Worm (Caenorhabditis elegans) whole organism, L3 larva: ENCODE results near the gene T28C6.10.

Experiments used
- R02D3.7 ChIP-seq: fragments of 150-350 bp; optimal IDR thresholded peaks from 2 replicates; lab custom pipeline; 2014; ENCODE audit warnings: missing biosample characterization, missing genetic modification characterization
- ceh-28 ChIP-seq: fragments of 150-350 bp; optimal IDR thresholded peaks from 2 replicates; lab custom pipeline; 2014; ENCODE audit warnings: missing biosample characterization, missing genetic modification reagents, missing genetic modification characterization
- ceh-82 ChIP-seq: fragments of 150-350 bp; optimal IDR thresholded peaks from 2 replicates; lab custom pipeline; 2014; ENCODE audit warnings: missing biosample characterization, missing genetic modification characterization
- ceh-9 ChIP-seq: sonication (generic microtip); optimal IDR thresholded peaks from 2 replicates; lab custom pipeline; 2018; ENCODE audit warnings: missing biosample characterization, missing genetic modification characterization
- daf-12 ChIP-seq: fragments of 150-350 bp; optimal IDR thresholded peaks from 2 replicates; lab custom pipeline; 2014; ENCODE audit warnings: missing biosample characterization, missing genetic modification reagents, missing genetic modification characterization
- egl-27 ChIP-seq: sonication (generic microtip); optimal IDR thresholded peaks from 4 replicates; lab custom pipeline; 2017; ENCODE audit warnings: missing biosample characterization, missing genetic modification reagents, missing genetic modification characterization
- elt-3 ChIP-seq, 3 experiments: fragments of 150-350 bp in 1 of 3; sonication (generic microtip) in 2 of 3; optimal IDR thresholded peaks; 2 replicates in 2 of 3; 4 replicates in 1 of 3; lab custom pipeline; 2014 to 2017; ENCODE audit warnings: missing biosample characterization in 3 of 3, missing genetic modification characterization in 3 of 3
- fkh-10 ChIP-seq: sonication (generic microtip); optimal IDR thresholded peaks from 2 replicates; lab custom pipeline; 2017; ENCODE audit warnings: missing biosample characterization, missing genetic modification reagents, missing genetic modification characterization
- fkh-2 ChIP-seq: fragments of 150-350 bp; optimal IDR thresholded peaks from 2 replicates; lab custom pipeline; 2014; ENCODE audit warnings: missing biosample characterization, missing genetic modification reagents, missing genetic modification characterization
- fos-1 ChIP-seq: fragments of 150-350 bp; optimal IDR thresholded peaks from 2 replicates; lab custom pipeline; 2014; ENCODE audit warnings: missing biosample characterization, missing genetic modification characterization
- hmg-11 ChIP-seq: sonication (generic microtip); optimal IDR thresholded peaks from 2 replicates; lab custom pipeline; 2016; ENCODE audit warnings: missing genetic modification characterization, missing compliant biosample characterization
- jun-1 ChIP-seq: fragments of 150-350 bp; optimal IDR thresholded peaks from 2 replicates; lab custom pipeline; 2014; ENCODE audit warnings: missing biosample characterization, missing genetic modification reagents, missing genetic modification characterization
- lin-39 ChIP-seq: fragments of 150-350 bp; optimal IDR thresholded peaks from 2 replicates; lab custom pipeline; 2018; ENCODE audit warnings: missing biosample characterization, missing genetic modification reagents, missing genetic modification characterization
- lsy-12 ChIP-seq: sonication (generic microtip); optimal IDR thresholded peaks from 2 replicates; lab custom pipeline; 2016; ENCODE audit warnings: mild to moderate bottlenecking, missing genetic modification characterization, missing compliant biosample characterization
- mml-1 ChIP-seq: fragments of 150-350 bp; sonication (generic microtip); optimal IDR thresholded peaks from 3 replicates; lab custom pipeline; 2014; ENCODE audit warnings: missing biosample characterization, missing genetic modification characterization
- nfya-1 ChIP-seq: sonication (generic microtip); optimal IDR thresholded peaks from 2 replicates; lab custom pipeline; 2017; ENCODE audit warnings: missing genetic modification characterization, mild to moderate bottlenecking, missing compliant biosample characterization, antibody characterized with exemption, moderate library complexity; ENCODE audit not compliant: insufficient read depth
- nhr-11 ChIP-seq: fragments of 150-350 bp; optimal IDR thresholded peaks from 2 replicates; lab custom pipeline; 2014; ENCODE audit warnings: missing biosample characterization, missing genetic modification characterization
- nhr-12 ChIP-seq: fragments of 150-350 bp; optimal IDR thresholded peaks from 2 replicates; lab custom pipeline; 2014; ENCODE audit warnings: missing biosample characterization, missing genetic modification characterization
- nhr-23 ChIP-seq: fragments of 150-350 bp; optimal IDR thresholded peaks from 2 replicates; lab custom pipeline; 2014; ENCODE audit warnings: missing biosample characterization, missing genetic modification reagents, missing genetic modification characterization
- nhr-237 ChIP-seq: fragments of 150-350 bp; optimal IDR thresholded peaks from 2 replicates; lab custom pipeline; 2014; ENCODE audit warnings: missing biosample characterization, missing genetic modification characterization
- nhr-28 ChIP-seq: fragments of 150-350 bp; optimal IDR thresholded peaks from 2 replicates; lab custom pipeline; 2014; ENCODE audit warnings: missing biosample characterization, missing genetic modification characterization
- nhr-43 ChIP-seq: sonication (generic microtip); optimal IDR thresholded peaks from 2 replicates; lab custom pipeline; 2016; ENCODE audit warnings: mild to moderate bottlenecking, missing genetic modification characterization, missing compliant biosample characterization; ENCODE audit not compliant: poor library complexity, severe bottlenecking
- nhr-67 ChIP-seq: fragments of 150-350 bp; optimal IDR thresholded peaks from 2 replicates; lab custom pipeline; 2014; ENCODE audit warnings: missing biosample characterization, missing genetic modification characterization
- nhr-76 ChIP-seq: fragments of 150-350 bp; sonication (generic microtip); optimal IDR thresholded peaks from 5 replicates; lab custom pipeline; 2014; ENCODE audit warnings: missing biosample characterization, missing genetic modification characterization
- nhr-77 ChIP-seq: fragments of 150-350 bp; optimal IDR thresholded peaks from 2 replicates; lab custom pipeline; 2014; ENCODE audit warnings: missing biosample characterization, missing genetic modification characterization
- pha-4 ChIP-seq: fragments of 150-350 bp; optimal IDR thresholded peaks from 2 replicates; lab custom pipeline; 2014; ENCODE audit warnings: missing biosample characterization, missing genetic modification reagents, missing genetic modification characterization
- pqm-1 ChIP-seq: fragments of 150-350 bp; optimal IDR thresholded peaks from 2 replicates; lab custom pipeline; 2017; ENCODE audit warnings: missing biosample characterization, missing genetic modification characterization, inconsistent platforms
- skn-1 ChIP-seq: fragments of 150-350 bp; optimal IDR thresholded peaks from 2 replicates; lab custom pipeline; 2014; ENCODE audit warnings: missing biosample characterization, missing genetic modification characterization
- snpc-4 ChIP-seq: fragments of 150-350 bp; optimal IDR thresholded peaks from 2 replicates; lab custom pipeline; 2014; ENCODE audit warnings: missing biosample characterization, missing genetic modification characterization
- tbx-2 ChIP-seq: sonication (generic microtip); optimal IDR thresholded peaks from 2 replicates; lab custom pipeline; 2016; ENCODE audit warnings: mild to moderate bottlenecking, missing genetic modification characterization, missing compliant biosample characterization
- unc-62 ChIP-seq: fragments of 150-350 bp; sonication (generic microtip); optimal IDR thresholded peaks from 4 replicates; lab custom pipeline; 2014; ENCODE audit warnings: missing biosample characterization, missing genetic modification reagents, missing genetic modification characterization
- zag-1 ChIP-seq: fragments of 150-350 bp; optimal IDR thresholded peaks from 2 replicates; lab custom pipeline; 2014; ENCODE audit warnings: missing biosample characterization, missing genetic modification characterization
- ztf-11 ChIP-seq: fragments of 150-350 bp; optimal IDR thresholded peaks from 2 replicates; lab custom pipeline; 2014; ENCODE audit warnings: missing biosample characterization, missing genetic modification characterization

Gene T28C6.10

ce11 chrIV:8807327-8807726 lies 10.4 kb upstream of the T28C6.10 start:
- no peak for TF ChIP-seq daf-12 (tag; lab: Kevin White, UChicago)
- peak; percentile 65 for TF ChIP-seq pqm-1 (tag; lab: Kevin White, UChicago)
- no peak for TF ChIP-seq tbx-2 (tag; lab: Kevin White, UChicago)
- TF ChIP-seq pha-4, result peak; percentile 75

ce11 chrIV:8813614-8814013 lies 4.1 kb upstream of the T28C6.10 start, which contains the start of gene exc-5:
TSS of gene exc-5 (minus strand) at chrIV:8813670.
- no peak for TF ChIP-seq zag-1 (tag; lab: Kevin White, UChicago)
- no peak for TF ChIP-seq lsy-12
- no peak for TF ChIP-seq nhr-12 (tag; lab: Kevin White, UChicago)
- TF ChIP-seq nhr-11 (tag; lab: Kevin White, UChicago), result no peak
- no peak for TF ChIP-seq pqm-1 (tag; lab: Kevin White, UChicago)
- TF ChIP-seq lin-39 (tag; lab: Kevin White, UChicago), result no peak
- no peak for TF ChIP-seq nhr-76 (tag; lab: Kevin White, UChicago)
- no peak for TF ChIP-seq snpc-4 (tag; lab: Kevin White, UChicago)
- TF ChIP-seq R02D3.7 (tag; lab: Kevin White, UChicago), result no peak
- no peak for TF ChIP-seq skn-1 (tag; lab: Kevin White, UChicago)
- TF ChIP-seq fkh-10 (GFP tag; lab: Kevin White, UChicago), result no peak
- no peak for TF ChIP-seq fkh-2 (tag; lab: Kevin White, UChicago)
- no peak for TF ChIP-seq elt-3 (tag; optimal IDR thresholded peaks at IDR 0.05; lab: Kevin White, UChicago)

ce11 chrIV:8815162-8815561 lies 2.6 kb upstream of the T28C6.10 start:
- TF ChIP-seq egl-27 (tag; lab: Kevin White, UChicago) (no peak), ztf-11 (no peak), unc-62 (GFP tag; lab: Kevin White, UChicago) (no peak), nhr-43 (peak; percentile 2), ceh-9 (no peak), elt-3 (tag; optimal IDR thresholded peaks at IDR 0.05; lab: Kevin White, UChicago) (peak in 1 of 3 experiments; percentile 48), R02D3.7 (tag; lab: Kevin White, UChicago) (no peak), nhr-23 (tag; lab: Kevin White, UChicago) (peak; percentile 66), daf-12 (tag; lab: Kevin White, UChicago) (no peak), hmg-11 (tag; lab: Kevin White, UChicago) (no peak), ceh-82 (tag; lab: Kevin White, UChicago) (no peak), tbx-2 (tag; lab: Kevin White, UChicago) (no peak), ceh-28 (tag; lab: Kevin White, UChicago) (no peak)

ce11 chrIV:8816029-8816428 lies 1.7 kb upstream of the T28C6.10 start, which contains the start of gene grsp-2:
TSS of gene grsp-2 (plus strand) at chrIV:8816329.
- TF ChIP-seq fkh-2 (tag; lab: Kevin White, UChicago) (no peak), nhr-28 (tag; lab: Kevin White, UChicago) (no peak), fkh-10 (GFP tag; lab: Kevin White, UChicago) (no peak), nhr-76 (tag; lab: Kevin White, UChicago) (no peak), nhr-11 (tag; lab: Kevin White, UChicago) (no peak), nhr-67 (no peak), jun-1 (tag; lab: Kevin White, UChicago) (no peak)

ce11 chrIV:8816617-8817016 lies 1.1 kb upstream of the T28C6.10 start:
- TF ChIP-seq hmg-11 (tag; lab: Kevin White, UChicago) (no peak), R02D3.7 (tag; lab: Kevin White, UChicago) (no peak), mml-1 (tag; lab: Kevin White, UChicago) (no peak), ceh-82 (tag; lab: Kevin White, UChicago) (no peak), nhr-23 (tag; lab: Kevin White, UChicago) (no peak), jun-1 (tag; lab: Kevin White, UChicago) (no peak), pqm-1 (tag; lab: Kevin White, UChicago) (no peak), nhr-11 (tag; lab: Kevin White, UChicago) (no peak), nfya-1 (no peak), fos-1 (tag; lab: Kevin White, UChicago) (no peak), nhr-76 (tag; lab: Kevin White, UChicago) (no peak), nhr-237 (tag; lab: Kevin White, UChicago) (no peak), nhr-77 (tag; lab: Kevin White, UChicago) (no peak), pha-4 (no peak), lsy-12 (no peak), egl-27 (tag; lab: Kevin White, UChicago) (no peak), elt-3 (tag; optimal IDR thresholded peaks at IDR 0.05; lab: Kevin White, UChicago) (no peak), snpc-4 (tag; lab: Kevin White, UChicago) (no peak)
- TF ChIP-seq, all 47 proteins: peak for 0
